Fruit fly (Drosophila melanogaster): ENCODE data around the gene GMF.

Gene GMF

DNA sequence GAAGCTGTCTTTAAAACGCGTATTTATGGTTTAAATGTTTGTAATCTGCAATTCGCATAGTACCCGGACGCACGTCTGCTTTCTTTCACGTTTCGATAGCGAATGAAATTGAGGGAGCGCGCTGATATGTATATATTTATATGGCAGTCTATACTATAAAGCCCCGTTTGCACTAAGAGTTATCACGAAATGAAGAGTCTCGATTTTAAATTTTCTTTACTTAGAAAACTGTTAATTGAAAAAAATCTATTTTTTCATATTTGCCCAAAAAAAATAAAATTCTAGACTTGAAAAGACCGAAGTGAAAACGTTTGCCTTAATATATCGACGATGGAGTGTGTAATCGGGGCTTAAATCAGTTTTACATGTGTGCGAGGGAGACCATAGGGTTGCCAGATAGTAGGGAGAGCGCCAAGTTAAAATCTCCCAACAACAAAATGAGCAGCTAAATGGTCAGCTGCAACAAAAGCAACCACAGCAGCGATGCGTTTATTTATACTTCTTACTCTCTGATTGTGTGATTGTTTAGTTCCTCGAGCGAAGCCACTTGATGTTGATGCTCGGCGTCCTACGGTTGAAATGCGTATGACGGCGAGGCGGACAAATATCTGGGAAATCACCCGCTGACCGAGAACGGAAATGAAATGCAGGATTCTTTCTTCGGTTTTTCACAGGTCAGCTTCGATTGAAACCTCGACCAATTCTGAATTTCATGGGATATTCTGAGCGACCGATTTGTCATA lies 22.9 kb upstream of the GMF start, which contains the start of gene cact:
TSS of gene cact (minus strand) at position 693 of the 743 bp plus-strand sequence.
- peak; percentile 94 for TF ChIP-seq Met (GFP tag; optimal IDR thresholded peaks at IDR 0.05)
- TF ChIP-seq CG10631 (GFP tag; optimal IDR thresholded peaks at IDR 0.05) = peak; percentile 93
- TF ChIP-seq CG6163 (GFP tag; IDR thresholded peaks at IDR 0.05) = peak; percentile 94
- TF ChIP-seq CG6276 (GFP tag; optimal IDR thresholded peaks at IDR 0.05) = peak; percentile 82
- peak; percentile 93 for TF ChIP-seq CG15336 (GFP tag; IDR thresholded peaks at IDR 0.05)
- TF ChIP-seq esn (GFP tag; optimal IDR thresholded peaks at IDR 0.05) = peak; percentile 95
- peak; percentile 92 for TF ChIP-seq CG34406 (GFP tag; optimal IDR thresholded peaks at IDR 0.05)
- TF ChIP-seq Eip75B (GFP tag; optimal IDR thresholded peaks at IDR 0.05) = peak; percentile 95
- TF ChIP-seq CG6808 (GFP tag; optimal IDR thresholded peaks at IDR 0.05) = peak; percentile 68
- peak; percentile 94 for TF ChIP-seq cyc (GFP tag; optimal IDR thresholded peaks at IDR 0.05)
- TF ChIP-seq CG11294 (GFP tag; IDR thresholded peaks at IDR 0.05) = peak; percentile 86
- TF ChIP-seq CG3919 (GFP tag; optimal IDR thresholded peaks at IDR 0.05) = peak; percentile 89
- peak; percentile 69 for TF ChIP-seq spab (GFP tag; optimal IDR thresholded peaks at IDR 0.05)
- TF ChIP-seq acj6 (GFP tag; optimal IDR thresholded peaks at IDR 0.05) = peak; percentile 93
- peak; percentile 85 for TF ChIP-seq dsx (GFP tag; optimal IDR thresholded peaks at IDR 0.05; ENCODE audit: poor library complexity, severe bottlenecking)
- peak; percentile 91 for TF ChIP-seq CG6792 (GFP tag; optimal IDR thresholded peaks at IDR 0.05)
- TF ChIP-seq Ets21C (GFP tag; optimal IDR thresholded peaks at IDR 0.05) = peak; percentile 92
- peak; percentile 89 for TF ChIP-seq Sox15 (GFP tag; optimal IDR thresholded peaks at IDR 0.05)
- peak; percentile 84 for TF ChIP-seq CG16779 (tag; optimal IDR thresholded peaks at IDR 0.05)
- peak; percentile 84 for TF ChIP-seq vri (GFP tag; optimal IDR thresholded peaks at IDR 0.05)
- TF ChIP-seq Gug (GFP tag; IDR thresholded peaks at IDR 0.05) = peak; percentile 91
- peak; percentile 94 for TF ChIP-seq pdm3 (GFP tag; optimal IDR thresholded peaks at IDR 0.05)
- TF ChIP-seq Ets96B (tag; optimal IDR thresholded peaks at IDR 0.05) = peak; percentile 93
- peak; percentile 63 for TF ChIP-seq CG11762 (GFP tag; optimal IDR thresholded peaks at IDR 0.05; ENCODE audit: insufficient read depth)
- peak; percentile 92 for TF ChIP-seq Sox102F (GFP tag; optimal IDR thresholded peaks at IDR 0.05)
- TF ChIP-seq OdsH (GFP tag; optimal IDR thresholded peaks at IDR 0.05) = peak; percentile 94
- TF ChIP-seq CG8119 (GFP tag; IDR thresholded peaks at IDR 0.05) = peak; percentile 92
- TF ChIP-seq fd85E (GFP tag; optimal IDR thresholded peaks at IDR 0.05) = peak; percentile 52
- peak; percentile 92 for TF ChIP-seq CG32006 (GFP tag; optimal IDR thresholded peaks at IDR 0.05)
- peak; percentile 88 for TF ChIP-seq CG8632 (GFP tag; optimal IDR thresholded peaks at IDR 0.05)
- peak; percentile 91 for TF ChIP-seq Eip93F (GFP tag; optimal IDR thresholded peaks at IDR 0.05)
- TF ChIP-seq Blimp-1 (GFP tag; optimal IDR thresholded peaks at IDR 0.05) = peak; percentile 23
- peak; percentile 82 for TF ChIP-seq CG11902 (GFP tag; optimal IDR thresholded peaks at IDR 0.05)
- TF ChIP-seq CG10669 (GFP tag; optimal IDR thresholded peaks at IDR 0.05) = peak; percentile 85
- TF ChIP-seq eg (GFP tag; IDR thresholded peaks at IDR 0.05) = peak; percentile 92
- TF ChIP-seq Hr39 (GFP tag; optimal IDR thresholded peaks at IDR 0.05) = peak; percentile 94
- peak; percentile 49 for TF ChIP-seq CG6854 (GFP tag; optimal IDR thresholded peaks at IDR 0.05)
- TF ChIP-seq salr (GFP tag; optimal IDR thresholded peaks at IDR 0.05) = peak; percentile 81
- peak; percentile 96 for TF ChIP-seq lz (GFP tag; optimal IDR thresholded peaks at IDR 0.05)
- peak; percentile 83 for TF ChIP-seq fkh (GFP tag; optimal IDR thresholded peaks at IDR 0.05)
- TF ChIP-seq CG1621 (tag; optimal IDR thresholded peaks at IDR 0.05) = peak; percentile 68
- TF ChIP-seq Smox (GFP tag; optimal IDR thresholded peaks at IDR 0.05) = peak; percentile 95
- TF ChIP-seq CG4318 (GFP tag; optimal IDR thresholded peaks at IDR 0.05) = peak; percentile 83
- peak; percentile 85 for TF ChIP-seq Lpt (GFP tag; optimal IDR thresholded peaks at IDR 0.05)
- peak; percentile 88 for TF ChIP-seq CG3032 (tag; optimal IDR thresholded peaks at IDR 0.05)
- TF ChIP-seq net (GFP tag; optimal IDR thresholded peaks at IDR 0.05) = peak; percentile 93
- TF ChIP-seq Hr4 (GFP tag; optimal IDR thresholded peaks at IDR 0.05) = peak; percentile 96
- TF ChIP-seq CG31627 (GFP tag; optimal IDR thresholded peaks at IDR 0.05) = peak; percentile 97
- peak; percentile 37 for TF ChIP-seq CG9139 (GFP tag; optimal IDR thresholded peaks at IDR 0.05)
- TF ChIP-seq CG8319 (GFP tag; optimal IDR thresholded peaks at IDR 0.05) = peak; percentile 87

All from whole organism, prepupa.